Fruit fly (Drosophila melanogaster): ENCODE data around the gene CG17270.

- no peak for TF ChIP-seq CG32264 (GFP tag; optimal IDR thresholded peaks at IDR 0.05)
- no peak for TF ChIP-seq h (GFP tag; optimal IDR thresholded peaks at IDR 0.05)
- no peak for TF ChIP-seq OdsH (GFP tag; optimal IDR thresholded peaks at IDR 0.05)
Observed at dm6 chr3R:20779545-20779944, 39.2 kb downstream of the CG17270 start.

Data from whole organism, wandering third instar larva.